Fruit fly (Drosophila melanogaster) whole organism, pupa: ENCODE results near the gene Esyt2.
A peak's percentile ranks its signal among the peaks of the same experiment; 100 is the strongest.

Experiments used
- CG10348 ChIP-seq: fragments of 200-800 bp; sonication (Bioruptor generic); IDR thresholded peaks from 2 replicates; pipeline ENCODE4 v1.3.6; 2022; ENCODE audit warnings: missing biosample characterization, missing genetic modification characterization
- CG12605 ChIP-seq: fragments of 200-800 bp; sonication (Bioruptor generic); IDR thresholded peaks from 2 replicates; pipeline ENCODE4 v1.3.6; 2022; ENCODE audit warnings: missing biosample characterization, missing genetic modification characterization
- CG17806 ChIP-seq: fragments of 200-800 bp; sonication (Bioruptor generic); optimal IDR thresholded peaks from 2 replicates; lab custom pipeline; 2018; ENCODE audit warnings: missing biosample characterization, mild to moderate bottlenecking, missing genetic modification characterization, moderate library complexity
- CG4496 ChIP-seq: fragments of 200-800 bp; sonication (Bioruptor generic); IDR thresholded peaks from 3 replicates; pipeline ENCODE4 v1.3.6; 2022; ENCODE audit warnings: missing biosample characterization, missing genetic modification characterization
- CG8159 ChIP-seq: fragments of 200-800 bp; sonication (Bioruptor generic); optimal IDR thresholded peaks from 3 replicates; lab custom pipeline; 2018; ENCODE audit warnings: missing biosample characterization, mild to moderate bottlenecking, missing genetic modification characterization, moderate library complexity
- CG9948 ChIP-seq: fragments of 200-800 bp; sonication (Bioruptor generic); optimal IDR thresholded peaks from 2 replicates; lab custom pipeline; 2018; ENCODE audit warnings: missing biosample characterization, mild to moderate bottlenecking, missing genetic modification characterization, moderate library complexity
- EcR ChIP-seq: fragments of 200-800 bp; sonication (Bioruptor generic); optimal IDR thresholded peaks from 3 replicates; lab custom pipeline; 2019; ENCODE audit warnings: missing biosample characterization, missing genetic modification characterization, mild to moderate bottlenecking, moderate library complexity, missing genetic modification reagents

dm6 chr3R:24566756-24567426 is 22.4 kb downstream of the Esyt2 start:
- TF ChIP-seq CG17806 (tag; lab: Kevin White, UChicago) (no peak), CG4496 (GFP tag; lab: Robert Waterston, UW) (peak; percentile 51; the same call in 2 of the 3 replicates), CG10348 (GFP tag; lab: Robert Waterston, UW) (no peak), CG12605 (GFP tag; lab: Robert Waterston, UW) (no peak), CG9948 (tag; lab: Kevin White, UChicago) (no peak), CG8159 (tag; lab: Kevin White, UChicago) (no peak), EcR (GFP tag; lab: Kevin White, UChicago) (peak; percentile 78)
